Fruit fly (Drosophila melanogaster) whole organism, embryonic: Measurements from ENCODE around the gene Acp63F.

Experiments
- Atf3 ChIP-seq: fragments of 200-800 bp; sonication (Bioruptor generic); optimal IDR thresholded peaks from 3 replicates; lab custom pipeline; 2016; ENCODE audit warnings: missing biosample characterization, missing genetic modification characterization
- Bdp1 ChIP-seq: fragments of 200-800 bp; sonication (Bioruptor generic); optimal IDR thresholded peaks from 3 replicates; lab custom pipeline; 2016; ENCODE audit warnings: missing biosample characterization, missing genetic modification characterization
- C15 ChIP-seq: fragments of 200-800 bp; sonication (Bioruptor generic); IDR thresholded peaks from 3 replicates; pipeline ENCODE4 v1.3.6; 2022; ENCODE audit warnings: missing biosample characterization, missing genetic modification characterization
- CG10959 ChIP-seq: fragments of 200-800 bp; sonication (Bioruptor generic); IDR thresholded peaks from 2 replicates; pipeline ENCODE4 v1.3.6; 2022; ENCODE audit warnings: missing biosample characterization, missing genetic modification characterization
- CG1233 ChIP-seq: fragments of 200-800 bp; sonication (Bioruptor generic); optimal IDR thresholded peaks from 4 replicates; lab custom pipeline; 2018; ENCODE audit warnings: missing biosample characterization, mild to moderate bottlenecking, missing genetic modification characterization
- CG13624 ChIP-seq: fragments of 200-800 bp; sonication (Bioruptor generic); optimal IDR thresholded peaks from 2 replicates; lab custom pipeline; 2016; ENCODE audit warnings: missing biosample characterization, missing genetic modification characterization
- CG14441 ChIP-seq: fragments of 200-800 bp; sonication (Bioruptor generic); IDR thresholded peaks from 2 replicates; pipeline ENCODE4 v1.3.6; 2022; ENCODE audit warnings: missing biosample characterization, missing genetic modification characterization
- CG15269 ChIP-seq: fragments of 200-800 bp; sonication (Bioruptor generic); optimal IDR thresholded peaks from 2 replicates; lab custom pipeline; 2018; ENCODE audit warnings: missing biosample characterization, mild to moderate bottlenecking, missing genetic modification characterization, moderate library complexity
- CG1603 ChIP-seq: fragments of 200-800 bp; sonication (Bioruptor generic); optimal IDR thresholded peaks from 2 replicates; lab custom pipeline; 2019; ENCODE audit warnings: missing biosample characterization, mild to moderate bottlenecking, missing genetic modification characterization, moderate library complexity
- CG1647 ChIP-seq: fragments of 200-800 bp; sonication (Bioruptor generic); optimal IDR thresholded peaks from 3 replicates; lab custom pipeline; 2016; ENCODE audit warnings: missing biosample characterization, missing genetic modification characterization
- CG16779 ChIP-seq: fragments of 200-800 bp; sonication (Bioruptor generic); IDR thresholded peaks from 2 replicates; pipeline ENCODE4 v1.3.6; 2022; ENCODE audit warnings: missing biosample characterization, missing genetic modification characterization
- CG16813 ChIP-seq: fragments of 200-800 bp; sonication (Bioruptor generic); IDR thresholded peaks from 3 replicates; pipeline ENCODE4 v1.3.6; 2022; ENCODE audit warnings: missing biosample characterization, missing genetic modification characterization; ENCODE audit not compliant: partially characterized antibody
- CG17186 ChIP-seq: fragments of 200-800 bp; sonication (Bioruptor generic); optimal IDR thresholded peaks from 3 replicates; lab custom pipeline; 2017; ENCODE audit warnings: missing biosample characterization, missing genetic modification reagents, missing genetic modification characterization
- CG17568 ChIP-seq: fragments of 200-800 bp; sonication (Bioruptor generic); optimal IDR thresholded peaks from 2 replicates; lab custom pipeline; 2018; ENCODE audit warnings: missing biosample characterization, mild to moderate bottlenecking, missing genetic modification characterization, moderate library complexity
- CG18011 ChIP-seq: fragments of 200-800 bp; sonication (Bioruptor generic); optimal IDR thresholded peaks from 2 replicates; lab custom pipeline; 2017; ENCODE audit warnings: missing biosample characterization, missing genetic modification characterization, mild to moderate bottlenecking, moderate library complexity, missing genotype
- CG18262 ChIP-seq: fragments of 200-800 bp; optimal IDR thresholded peaks from 3 replicates; lab custom pipeline; 2019; ENCODE audit warnings: missing biosample characterization, mild to moderate bottlenecking, missing genetic modification characterization, moderate library complexity
- CG18476 ChIP-seq: fragments of 200-800 bp; sonication (Bioruptor generic); optimal IDR thresholded peaks from 2 replicates; lab custom pipeline; 2016; ENCODE audit warnings: missing biosample characterization, mild to moderate bottlenecking, missing genetic modification characterization
- CG2129 ChIP-seq: fragments of 200-800 bp; sonication (Bioruptor generic); IDR thresholded peaks from 2 replicates; pipeline ENCODE4 v1.3.6; 2022; ENCODE audit warnings: missing biosample characterization, missing genetic modification characterization; ENCODE audit not compliant: partially characterized antibody
- CG30020 ChIP-seq: fragments of 200-800 bp; optimal IDR thresholded peaks from 2 replicates; lab custom pipeline; 2019; ENCODE audit warnings: missing biosample characterization, mild to moderate bottlenecking, missing genetic modification characterization, moderate library complexity
- CG30403 ChIP-seq: fragments of 200-800 bp; sonication (Bioruptor generic); optimal IDR thresholded peaks from 3 replicates; lab custom pipeline; 2016; ENCODE audit warnings: missing biosample characterization, missing genetic modification characterization
- CG3065 ChIP-seq: fragments of 200-800 bp; sonication (Bioruptor generic); optimal IDR thresholded peaks from 2 replicates; lab custom pipeline; 2016; ENCODE audit warnings: missing biosample characterization, missing genetic modification characterization
- CG4404 ChIP-seq: fragments of 200-800 bp; sonication (Bioruptor generic); IDR thresholded peaks from 2 replicates; pipeline ENCODE4 v1.3.6; 2022; ENCODE audit warnings: missing biosample characterization, missing genetic modification characterization
- CG4820 ChIP-seq: fragments of 200-800 bp; sonication (Bioruptor generic); optimal IDR thresholded peaks from 3 replicates; lab custom pipeline; 2016; ENCODE audit warnings: missing biosample characterization, missing genetic modification characterization
- CG5953 ChIP-seq: fragments of 200-800 bp; sonication (Bioruptor generic); IDR thresholded peaks from 2 replicates; pipeline ENCODE4 v1.3.6; 2022; ENCODE audit warnings: missing biosample characterization, missing genetic modification characterization
- CG6813 ChIP-seq: fragments of 200-800 bp; sonication (Bioruptor generic); optimal IDR thresholded peaks from 2 replicates; lab custom pipeline; 2017; ENCODE audit warnings: missing biosample characterization, missing genetic modification characterization, mild to moderate bottlenecking, moderate library complexity, missing genetic modification reagents
- CG9817 ChIP-seq: fragments of 200-800 bp; sonication (Bioruptor generic); optimal IDR thresholded peaks from 2 replicates; lab custom pipeline; 2018; ENCODE audit warnings: missing biosample characterization, mild to moderate bottlenecking, missing genetic modification characterization, moderate library complexity
- HmgD ChIP-seq: fragments of 200-800 bp; sonication (Bioruptor generic); optimal IDR thresholded peaks from 3 replicates; lab custom pipeline; 2016; ENCODE audit warnings: missing biosample characterization, missing genetic modification characterization
- Hmr ChIP-seq: fragments of 200-800 bp; sonication (Bioruptor generic); optimal IDR thresholded peaks from 3 replicates; lab custom pipeline; 2017; ENCODE audit warnings: mild to moderate bottlenecking, missing biosample characterization, missing genetic modification reagents, missing genetic modification characterization
- MESR4 ChIP-seq: fragments of 200-800 bp; sonication (Bioruptor generic); optimal IDR thresholded peaks from 2 replicates; lab custom pipeline; 2018; ENCODE audit warnings: missing biosample characterization, mild to moderate bottlenecking, missing genetic modification characterization, moderate library complexity
- Mrtf ChIP-seq: fragments of 200-800 bp; sonication (Bioruptor generic); IDR thresholded peaks from 3 replicates; pipeline ENCODE4 v1.3.6; 2022; ENCODE audit warnings: missing biosample characterization, missing genetic modification characterization
- NfI ChIP-seq: fragments of 200-800 bp; sonication (Bioruptor generic); optimal IDR thresholded peaks from 3 replicates; lab custom pipeline; 2018; ENCODE audit warnings: missing biosample characterization, mild to moderate bottlenecking, missing genetic modification characterization, moderate library complexity
- Side ChIP-seq: fragments of 200-800 bp; sonication (Bioruptor generic); optimal IDR thresholded peaks from 2 replicates; lab custom pipeline; 2016; ENCODE audit warnings: missing biosample characterization, missing genetic modification characterization
- Ssrp ChIP-seq: fragments of 200-800 bp; sonication (Bioruptor generic); optimal IDR thresholded peaks from 2 replicates; lab custom pipeline; 2018; ENCODE audit warnings: missing biosample characterization, mild to moderate bottlenecking, missing genetic modification characterization, moderate library complexity
- al ChIP-seq: fragments of 200-800 bp; sonication (Bioruptor generic); IDR thresholded peaks from 2 replicates; pipeline ENCODE4 v1.3.6; 2022; ENCODE audit warnings: missing biosample characterization, missing genetic modification characterization
- amos ChIP-seq: fragments of 200-800 bp; sonication (Bioruptor generic); IDR thresholded peaks from 2 replicates; pipeline ENCODE4 v1.3.6; 2022; ENCODE audit warnings: missing biosample characterization, missing genetic modification characterization; ENCODE audit not compliant: partially characterized antibody
- bowl ChIP-seq: fragments of 200-800 bp; sonication (Bioruptor generic); IDR thresholded peaks from 2 replicates; pipeline ENCODE4 v1.3.6; 2022; ENCODE audit warnings: missing biosample characterization, missing genetic modification characterization
- ci ChIP-seq: fragments of 200-800 bp; sonication (Bioruptor generic); IDR thresholded peaks from 3 replicates; pipeline ENCODE4 v1.3.6; 2022; ENCODE audit warnings: missing biosample characterization, missing genetic modification characterization
- crol ChIP-seq: fragments of 200-800 bp; sonication (Bioruptor generic); IDR thresholded peaks from 2 replicates; pipeline ENCODE4 v1.3.6; 2022; ENCODE audit warnings: missing biosample characterization, missing genetic modification characterization
- disco-r ChIP-seq: fragments of 200-800 bp; sonication (Bioruptor generic); optimal IDR thresholded peaks from 2 replicates; lab custom pipeline; 2016; ENCODE audit warnings: missing biosample characterization, missing genetic modification characterization
- ewg ChIP-seq: fragments of 200-800 bp; sonication (Bioruptor generic); optimal IDR thresholded peaks from 3 replicates; lab custom pipeline; 2017; ENCODE audit warnings: mild to moderate bottlenecking, missing biosample characterization, missing genetic modification reagents, missing genetic modification characterization
- ind ChIP-seq: fragments of 200-800 bp; sonication (Bioruptor generic); optimal IDR thresholded peaks from 3 replicates; lab custom pipeline; 2016; ENCODE audit warnings: missing biosample characterization, missing genetic modification characterization
- jigr1 ChIP-seq: fragments of 200-800 bp; sonication (Bioruptor generic); IDR thresholded peaks from 3 replicates; pipeline ENCODE4 v1.3.6; 2022; ENCODE audit warnings: missing biosample characterization, missing genetic modification characterization
- kay ChIP-seq: fragments of 200-800 bp; sonication (Bioruptor generic); optimal IDR thresholded peaks from 2 replicates; lab custom pipeline; 2016; ENCODE audit warnings: missing biosample characterization, missing genetic modification characterization
- lola ChIP-seq, 3 experiments: fragments of >200 bp in 2 of 3; fragments of 200-800 bp in 1 of 3; sonication (Bioruptor generic) in 1 of 3; optimal IDR thresholded peaks; 2 replicates each; lab custom pipeline; 2017 to 2019; ENCODE audit warnings: missing biosample characterization in 3 of 3, missing genetic modification characterization in 3 of 3, mild to moderate bottlenecking in 1 of 3, moderate library complexity in 1 of 3
- mirr ChIP-seq: fragments of 200-800 bp; sonication (Bioruptor generic); optimal IDR thresholded peaks from 3 replicates; lab custom pipeline; 2018; ENCODE audit warnings: missing biosample characterization, mild to moderate bottlenecking, missing genetic modification characterization
- phol ChIP-seq: fragments of 200-800 bp; sonication (Bioruptor generic); optimal IDR thresholded peaks from 3 replicates; lab custom pipeline; 2018; ENCODE audit warnings: missing biosample characterization, mild to moderate bottlenecking, missing genetic modification characterization, moderate library complexity
- salm ChIP-seq: fragments of 200-800 bp; sonication (Bioruptor generic); optimal IDR thresholded peaks from 2 replicates; lab custom pipeline; 2018; ENCODE audit warnings: missing biosample characterization, mild to moderate bottlenecking, missing genetic modification characterization
- sens-2 ChIP-seq: fragments of 200-800 bp; sonication (Bioruptor generic); IDR thresholded peaks from 2 replicates; pipeline ENCODE4 v1.3.6; 2022; ENCODE audit warnings: missing biosample characterization, missing genetic modification characterization
- seq ChIP-seq: fragments of 200-800 bp; sonication (Bioruptor generic); IDR thresholded peaks from 2 replicates; pipeline ENCODE4 v1.3.6; 2022; ENCODE audit warnings: missing biosample characterization, missing genetic modification characterization
- toy ChIP-seq: fragments of 200-800 bp; sonication (Bioruptor generic); IDR thresholded peaks from 2 replicates; pipeline ENCODE4 v1.3.6; 2022; ENCODE audit warnings: missing biosample characterization, missing genetic modification characterization

The Acp63F gene

DNA sequence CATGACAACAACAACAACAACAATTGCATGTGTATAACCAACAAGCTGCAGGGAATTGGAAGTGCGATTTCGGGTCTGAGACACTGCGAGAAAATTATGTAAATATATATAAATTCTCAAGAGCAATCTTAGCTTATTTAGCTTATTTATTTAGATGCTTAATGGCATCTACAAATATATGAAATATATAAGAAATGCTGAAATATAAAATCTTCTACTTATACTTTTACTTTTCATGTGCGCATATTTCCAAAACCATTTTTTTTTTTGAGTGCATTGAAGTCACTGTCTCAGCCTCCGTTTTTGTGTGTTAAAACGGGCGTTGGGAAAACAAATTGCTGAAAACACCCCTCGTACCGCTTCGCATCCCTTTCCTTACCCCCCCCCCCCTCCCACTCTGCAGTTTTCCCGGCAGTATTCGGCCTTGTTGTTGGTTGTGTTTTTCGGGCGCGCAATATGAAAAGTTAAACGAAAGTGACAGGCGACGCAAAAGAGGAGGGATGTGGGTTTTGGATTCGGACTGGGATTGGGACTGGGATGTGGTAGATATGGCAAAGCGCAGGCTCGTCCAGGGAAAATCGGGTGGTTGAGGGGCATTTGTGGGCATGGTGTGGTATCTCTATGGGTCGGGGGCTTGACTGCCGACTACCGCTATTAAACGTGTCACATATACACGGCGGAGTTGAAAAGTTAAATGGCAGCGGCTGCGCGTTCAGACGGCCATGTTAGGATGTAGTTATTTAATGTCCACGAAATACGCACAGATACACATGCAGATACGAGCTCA lies 39.2 kb upstream of the Acp63F start (continued):
- TF ChIP-seq ci (GFP tag; lab: Robert Waterston, UW) (no peak; the same call in 2 of the 3 replicates), CG2129 (GFP tag; lab: Robert Waterston, UW) (no peak), ewg (GFP tag; lab: Kevin White, UChicago) (peak; percentile 65), CG30020 (tag; lab: Kevin White, UChicago) (no peak), sens-2 (GFP tag; lab: Robert Waterston, UW) (no peak), CG14441 (GFP tag; lab: Robert Waterston, UW) (no peak), CG18011 (no peak), jigr1 (GFP tag; lab: Robert Waterston, UW) (no peak), seq (peak; percentile 50; the same call in 1 of the 2 replicates), CG5953 (GFP tag; lab: Robert Waterston, UW) (no peak), disco-r (GFP tag; lab: Kevin White, UChicago) (no peak), CG17186 (GFP tag; lab: Kevin White, UChicago) (no peak), mirr (GFP tag; lab: Kevin White, UChicago) (no peak), CG17568 (GFP tag; lab: Kevin White, UChicago) (no peak), lola (GFP tag; optimal IDR thresholded peaks at IDR 0.05; lab: Kevin White, UChicago) (peak in 1 of 3 experiments; percentile 84), salm (no peak), CG16779 (GFP tag; lab: Robert Waterston, UW) (no peak), CG16813 (GFP tag; lab: Robert Waterston, UW) (no peak), crol (GFP tag; lab: Robert Waterston, UW) (peak; percentile 95), CG4820 (GFP tag; lab: Kevin White, UChicago) (peak; percentile 43), CG15269 (tag; lab: Kevin White, UChicago) (peak; percentile 50), NfI (no peak), CG18262 (tag; lab: Kevin White, UChicago) (peak; percentile 75), phol (peak; percentile 63), Atf3 (GFP tag; lab: Kevin White, UChicago) (no peak), CG18476 (no peak), kay (GFP tag; lab: Kevin White, UChicago) (no peak), CG30403 (GFP tag; lab: Kevin White, UChicago) (peak; percentile 47), Bdp1 (GFP tag; lab: Kevin White, UChicago) (no peak), CG4404 (GFP tag; lab: Robert Waterston, UW) (peak; percentile 66), Mrtf (no peak), CG1233 (peak; percentile 19), CG1603 (no peak), C15 (no peak), MESR4 (no peak), Ssrp (peak; percentile 70), toy (GFP tag; lab: Robert Waterston, UW) (no peak), CG3065 (GFP tag; lab: Kevin White, UChicago) (no peak), CG13624 (GFP tag; lab: Kevin White, UChicago) (no peak), HmgD (no peak), Side (GFP tag; lab: Kevin White, UChicago) (no peak), CG10959 (GFP tag; lab: Robert Waterston, UW) (peak; percentile 71), Hmr (GFP tag; lab: Kevin White, UChicago) (peak; percentile 14), amos (GFP tag; lab: Robert Waterston, UW) (no peak), CG1647 (GFP tag; lab: Kevin White, UChicago) (no peak), ind (GFP tag; lab: Kevin White, UChicago) (peak; percentile 8), al (no peak), CG6813 (GFP tag; lab: Kevin White, UChicago) (peak; percentile 10), CG9817 (no peak), bowl (no peak)
